Worm (Caenorhabditis elegans): Measurements from ENCODE around the gene trx-1.

Gene trx-1

ce11 chrII:7789605-7790004 lies 36.2 kb upstream of the trx-1 start:
- no peak for TF ChIP-seq nfya-1 (tag; optimal IDR thresholded peaks at IDR 0.05; ENCODE audit: insufficient read depth)
- no peak for TF ChIP-seq eor-1 (tag; optimal IDR thresholded peaks at IDR 0.05)
- no peak for TF ChIP-seq ZK546.5 (tag; optimal IDR thresholded peaks at IDR 0.05)
- no peak for TF ChIP-seq nhr-237 (tag; optimal IDR thresholded peaks at IDR 0.05)
- TF ChIP-seq ceh-9 (tag; optimal IDR thresholded peaks at IDR 0.05) = no peak
- TF ChIP-seq fkh-10 (GFP tag; optimal IDR thresholded peaks at IDR 0.05) = no peak
- TF ChIP-seq nhr-76 (tag; optimal IDR thresholded peaks at IDR 0.05) = no peak
- TF ChIP-seq snpc-4 (tag; optimal IDR thresholded peaks at IDR 0.05) = no peak
- no peak for TF ChIP-seq fkh-2 (tag; optimal IDR thresholded peaks at IDR 0.05)
- no peak for TF ChIP-seq elt-3 (tag; optimal IDR thresholded peaks at IDR 0.05)
- no peak for TF ChIP-seq nhr-28 (tag; optimal IDR thresholded peaks at IDR 0.05)
- peak; percentile 58 for TF ChIP-seq nhr-23 (tag; optimal IDR thresholded peaks at IDR 0.05)
- TF ChIP-seq ama-1 (optimal IDR thresholded peaks at IDR 0.05) = no peak
- no peak for TF ChIP-seq fos-1 (tag; optimal IDR thresholded peaks at IDR 0.05)
- TF ChIP-seq lin-15B (tag; optimal IDR thresholded peaks at IDR 0.05) = no peak
- TF ChIP-seq elt-1 (tag; optimal IDR thresholded peaks at IDR 0.05) = peak; percentile 59
- no peak for TF ChIP-seq R02D3.7 (tag; optimal IDR thresholded peaks at IDR 0.05)
- no peak for TF ChIP-seq lin-39 (tag; optimal IDR thresholded peaks at IDR 0.05)
- peak; percentile 17 for TF ChIP-seq ceh-28 (tag; optimal IDR thresholded peaks at IDR 0.05)
- no peak for TF ChIP-seq sea-2 (GFP tag; optimal IDR thresholded peaks at IDR 0.05)
- TF ChIP-seq lsy-12 (tag; optimal IDR thresholded peaks at IDR 0.05) = no peak
- peak; percentile 60 for TF ChIP-seq nhr-25 (tag; optimal IDR thresholded peaks at IDR 0.05)
- TF ChIP-seq nhr-12 (tag; optimal IDR thresholded peaks at IDR 0.05) = no peak
- no peak for TF ChIP-seq nhr-77 (tag; optimal IDR thresholded peaks at IDR 0.05)
- TF ChIP-seq nhr-67 (tag; optimal IDR thresholded peaks at IDR 0.05) = no peak
- TF ChIP-seq ceh-82 (tag; optimal IDR thresholded peaks at IDR 0.05) = no peak
- TF ChIP-seq aly-2 (tag; optimal IDR thresholded peaks at IDR 0.05) = no peak
- TF ChIP-seq egl-27 (tag; optimal IDR thresholded peaks at IDR 0.05) = no peak
- TF ChIP-seq daf-12 (tag; optimal IDR thresholded peaks at IDR 0.05) = no peak
- TF ChIP-seq mml-1 (tag; optimal IDR thresholded peaks at IDR 0.05) = no peak
- no peak for TF ChIP-seq unc-39 (tag; optimal IDR thresholded peaks at IDR 0.05)
- TF ChIP-seq tbx-2 (tag; optimal IDR thresholded peaks at IDR 0.05) = no peak
- no peak for TF ChIP-seq nhr-43 (tag; optimal IDR thresholded peaks at IDR 0.05; ENCODE audit: poor library complexity, severe bottlenecking)
- no peak for TF ChIP-seq ztf-11 (tag; optimal IDR thresholded peaks at IDR 0.05)

ce11 chrII:7783467-7783959 lies 30.1 kb upstream of the trx-1 start, which contains the start of gene skr-17:
skr-17 (plus strand) TSS chrII:7783517.
- TF ChIP-seq lin-15B (tag; optimal IDR thresholded peaks at IDR 0.05) (no peak), ceh-82 (tag; optimal IDR thresholded peaks at IDR 0.05) (no peak), ceh-16 (tag; optimal IDR thresholded peaks at IDR 0.05) (no peak), egl-5 (tag; optimal IDR thresholded peaks at IDR 0.05) (no peak), elt-3 (tag; optimal IDR thresholded peaks at IDR 0.05) (no peak), hmg-11 (tag; optimal IDR thresholded peaks at IDR 0.05) (no peak), daf-12 (tag; optimal IDR thresholded peaks at IDR 0.05) (no peak), mdl-1 (tag; optimal IDR thresholded peaks at IDR 0.05) (no peak), jun-1 (tag; optimal IDR thresholded peaks at IDR 0.05) (no peak), elt-1 (tag; optimal IDR thresholded peaks at IDR 0.05) (no peak), sea-2 (GFP tag; optimal IDR thresholded peaks at IDR 0.05) (no peak), ceh-9 (tag; optimal IDR thresholded peaks at IDR 0.05) (no peak), ama-1 (optimal IDR thresholded peaks at IDR 0.05) (no peak)

- TF ChIP-seq unc-39 (tag; optimal IDR thresholded peaks at IDR 0.05) (no peak), lsy-12 (tag; optimal IDR thresholded peaks at IDR 0.05) (no peak), unc-62 (GFP tag; optimal IDR thresholded peaks at IDR 0.05) (no peak), ztf-11 (tag; optimal IDR thresholded peaks at IDR 0.05) (no peak), zag-1 (tag; optimal IDR thresholded peaks at IDR 0.05) (no peak), nhr-23 (tag; optimal IDR thresholded peaks at IDR 0.05) (no peak), lin-39 (tag; optimal IDR thresholded peaks at IDR 0.05) (no peak), nhr-77 (tag; optimal IDR thresholded peaks at IDR 0.05) (no peak), ceh-9 (tag; optimal IDR thresholded peaks at IDR 0.05) (no peak), egl-5 (tag; optimal IDR thresholded peaks at IDR 0.05) (no peak), nhr-67 (tag; optimal IDR thresholded peaks at IDR 0.05) (no peak), nfya-1 (tag; optimal IDR thresholded peaks at IDR 0.05; ENCODE audit: insufficient read depth) (peak; percentile 48), tbx-2 (tag; optimal IDR thresholded peaks at IDR 0.05) (no peak), nhr-237 (tag; optimal IDR thresholded peaks at IDR 0.05) (no peak), nhr-76 (tag; optimal IDR thresholded peaks at IDR 0.05) (no peak), nhr-25 (tag; optimal IDR thresholded peaks at IDR 0.05) (no peak), elt-3 (tag; optimal IDR thresholded peaks at IDR 0.05) (no peak), pqm-1 (tag; optimal IDR thresholded peaks at IDR 0.05) (no peak), fkh-10 (GFP tag; optimal IDR thresholded peaks at IDR 0.05) (no peak), fos-1 (tag; optimal IDR thresholded peaks at IDR 0.05) (no peak), aly-2 (tag; optimal IDR thresholded peaks at IDR 0.05) (no peak), pha-4 (tag; optimal IDR thresholded peaks at IDR 0.05) (peak; percentile 51), sea-2 (GFP tag; optimal IDR thresholded peaks at IDR 0.05) (no peak), hmg-11 (tag; optimal IDR thresholded peaks at IDR 0.05) (peak; percentile 14), lin-15B (tag; optimal IDR thresholded peaks at IDR 0.05) (peak; percentile 57), R02D3.7 (tag; optimal IDR thresholded peaks at IDR 0.05) (no peak), nhr-28 (tag; optimal IDR thresholded peaks at IDR 0.05) (no peak), jun-1 (tag; optimal IDR thresholded peaks at IDR 0.05) (no peak)
Observed at ce11 chrII:7781102-7781616, 27.8 kb upstream of the trx-1 start, which contains the start of the genes snpc-1.1 and spdl-1. snpc-1.1 (minus strand) TSS chrII:7781301. spdl-1 (plus strand) TSS chrII:7781566.

All from whole organism, L3 larva.